Worm (Caenorhabditis elegans): ENCODE measurements around the gene R09E10.5.

DNA sequence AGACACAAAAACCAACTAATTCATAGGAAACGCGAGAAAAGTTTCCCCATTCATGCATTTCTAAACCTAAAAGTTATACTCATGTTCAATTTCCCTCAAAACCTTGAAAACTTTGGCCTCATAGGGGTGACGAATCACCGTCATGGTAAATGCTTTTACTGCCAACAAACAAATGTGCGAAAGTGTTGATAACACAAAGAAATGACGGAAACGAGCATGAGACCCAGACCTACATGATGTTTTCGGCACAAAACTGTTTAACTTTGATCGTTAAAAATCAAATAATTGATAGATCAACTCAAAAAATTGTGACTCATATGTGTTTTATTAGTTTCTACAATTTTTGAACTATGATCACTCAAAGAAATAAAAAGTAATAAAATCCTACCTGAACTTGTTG lies 29.8 kb upstream of the R09E10.5 start:
- TF ChIP-seq ztf-11 (tag; optimal IDR thresholded peaks at IDR 0.05) (no peak), egl-27 (tag; optimal IDR thresholded peaks at IDR 0.05) (no peak), nhr-6 (tag; optimal IDR thresholded peaks at IDR 0.05) (no peak), gmeb-1 (tag; optimal IDR thresholded peaks at IDR 0.05) (peak; percentile 32), nhr-23 (tag; optimal IDR thresholded peaks at IDR 0.05) (no peak), dmd-4 (tag; optimal IDR thresholded peaks at IDR 0.05) (no peak), nhr-11 (tag; optimal IDR thresholded peaks at IDR 0.05) (no peak)
